Worm (Caenorhabditis elegans) whole organism, L3 larva: ENCODE measurements around the gene lin-29.

Experiments used
- R02D3.7 ChIP-seq: fragments of 150-350 bp; optimal IDR thresholded peaks from 2 replicates; lab custom pipeline; 2014; ENCODE audit warnings: missing biosample characterization, missing genetic modification characterization
- ZK546.5 ChIP-seq: sonication (generic microtip); optimal IDR thresholded peaks from 2 replicates; lab custom pipeline; 2017; ENCODE audit warnings: missing biosample characterization, missing genetic modification characterization
- ceh-28 ChIP-seq: fragments of 150-350 bp; optimal IDR thresholded peaks from 2 replicates; lab custom pipeline; 2014; ENCODE audit warnings: missing biosample characterization, missing genetic modification reagents, missing genetic modification characterization
- ceh-9 ChIP-seq: sonication (generic microtip); optimal IDR thresholded peaks from 2 replicates; lab custom pipeline; 2018; ENCODE audit warnings: missing biosample characterization, missing genetic modification characterization
- egl-27 ChIP-seq: sonication (generic microtip); optimal IDR thresholded peaks from 4 replicates; lab custom pipeline; 2017; ENCODE audit warnings: missing biosample characterization, missing genetic modification reagents, missing genetic modification characterization
- elt-1 ChIP-seq: fragments of 150-350 bp; optimal IDR thresholded peaks from 2 replicates; lab custom pipeline; 2014; ENCODE audit warnings: missing biosample characterization, missing genetic modification characterization
- elt-2 ChIP-seq: sonication (generic microtip); optimal IDR thresholded peaks from 2 replicates; lab custom pipeline; 2016; ENCODE audit warnings: missing genetic modification reagents, mild to moderate bottlenecking, missing genetic modification characterization, missing compliant biosample characterization
- elt-3 ChIP-seq, 3 experiments: fragments of 150-350 bp in 1 of 3; sonication (generic microtip) in 2 of 3; optimal IDR thresholded peaks; 2 replicates in 2 of 3; 4 replicates in 1 of 3; lab custom pipeline; 2014 to 2017; ENCODE audit warnings: missing biosample characterization in 3 of 3, missing genetic modification characterization in 3 of 3
- eor-1 ChIP-seq, 2 experiments: fragments of 150-350 bp; optimal IDR thresholded peaks; 2 replicates each; lab custom pipeline; 2014 to 2018; ENCODE audit warnings: missing biosample characterization in 2 of 2, missing genetic modification characterization in 2 of 2
- fkh-10 ChIP-seq: sonication (generic microtip); optimal IDR thresholded peaks from 2 replicates; lab custom pipeline; 2017; ENCODE audit warnings: missing biosample characterization, missing genetic modification reagents, missing genetic modification characterization
- fos-1 ChIP-seq: fragments of 150-350 bp; optimal IDR thresholded peaks from 2 replicates; lab custom pipeline; 2014; ENCODE audit warnings: missing biosample characterization, missing genetic modification characterization
- hmg-11 ChIP-seq: sonication (generic microtip); optimal IDR thresholded peaks from 2 replicates; lab custom pipeline; 2016; ENCODE audit warnings: missing genetic modification characterization, missing compliant biosample characterization
- jun-1 ChIP-seq: fragments of 150-350 bp; optimal IDR thresholded peaks from 2 replicates; lab custom pipeline; 2014; ENCODE audit warnings: missing biosample characterization, missing genetic modification reagents, missing genetic modification characterization
- mdl-1 ChIP-seq: fragments of 150-350 bp; optimal IDR thresholded peaks from 2 replicates; lab custom pipeline; 2014; ENCODE audit warnings: missing biosample characterization, missing genetic modification characterization
- nfya-1 ChIP-seq: sonication (generic microtip); optimal IDR thresholded peaks from 2 replicates; lab custom pipeline; 2017; ENCODE audit warnings: missing genetic modification characterization, mild to moderate bottlenecking, missing compliant biosample characterization, antibody characterized with exemption, moderate library complexity; ENCODE audit not compliant: insufficient read depth
- nhr-23 ChIP-seq: fragments of 150-350 bp; optimal IDR thresholded peaks from 2 replicates; lab custom pipeline; 2014; ENCODE audit warnings: missing biosample characterization, missing genetic modification reagents, missing genetic modification characterization
- nhr-237 ChIP-seq: fragments of 150-350 bp; optimal IDR thresholded peaks from 2 replicates; lab custom pipeline; 2014; ENCODE audit warnings: missing biosample characterization, missing genetic modification characterization
- nhr-76 ChIP-seq: fragments of 150-350 bp; sonication (generic microtip); optimal IDR thresholded peaks from 5 replicates; lab custom pipeline; 2014; ENCODE audit warnings: missing biosample characterization, missing genetic modification characterization
- nhr-77 ChIP-seq: fragments of 150-350 bp; optimal IDR thresholded peaks from 2 replicates; lab custom pipeline; 2014; ENCODE audit warnings: missing biosample characterization, missing genetic modification characterization
- pqm-1 ChIP-seq: fragments of 150-350 bp; optimal IDR thresholded peaks from 2 replicates; lab custom pipeline; 2017; ENCODE audit warnings: missing biosample characterization, missing genetic modification characterization, inconsistent platforms
- skn-1 ChIP-seq: fragments of 150-350 bp; optimal IDR thresholded peaks from 2 replicates; lab custom pipeline; 2014; ENCODE audit warnings: missing biosample characterization, missing genetic modification characterization
- snpc-4 ChIP-seq: fragments of 150-350 bp; optimal IDR thresholded peaks from 2 replicates; lab custom pipeline; 2014; ENCODE audit warnings: missing biosample characterization, missing genetic modification characterization
- tbx-2 ChIP-seq: sonication (generic microtip); optimal IDR thresholded peaks from 2 replicates; lab custom pipeline; 2016; ENCODE audit warnings: mild to moderate bottlenecking, missing genetic modification characterization, missing compliant biosample characterization
- unc-39 ChIP-seq: sonication (generic microtip); optimal IDR thresholded peaks from 4 replicates; lab custom pipeline; 2017; ENCODE audit warnings: missing biosample characterization, missing genetic modification characterization
- unc-62 ChIP-seq: fragments of 150-350 bp; sonication (generic microtip); optimal IDR thresholded peaks from 4 replicates; lab custom pipeline; 2014; ENCODE audit warnings: missing biosample characterization, missing genetic modification reagents, missing genetic modification characterization
- zag-1 ChIP-seq: fragments of 150-350 bp; optimal IDR thresholded peaks from 2 replicates; lab custom pipeline; 2014; ENCODE audit warnings: missing biosample characterization, missing genetic modification characterization
- ztf-11 ChIP-seq: fragments of 150-350 bp; optimal IDR thresholded peaks from 2 replicates; lab custom pipeline; 2014; ENCODE audit warnings: missing biosample characterization, missing genetic modification characterization

Gene lin-29

ce11 chrII:11868893-11869292 is 66.2 kb downstream of the lin-29 start:
- TF ChIP-seq elt-3 (tag; optimal IDR thresholded peaks at IDR 0.05; lab: Kevin White, UChicago), result no peak
- no peak for TF ChIP-seq R02D3.7 (tag; lab: Kevin White, UChicago)
- no peak for TF ChIP-seq pqm-1
- TF ChIP-seq egl-27 (tag; lab: Kevin White, UChicago), result no peak
- no peak for TF ChIP-seq fkh-10
- no peak for TF ChIP-seq elt-2 (tag; lab: Kevin White, UChicago)
- no peak for TF ChIP-seq mdl-1 (tag; lab: Kevin White, UChicago)
- TF ChIP-seq unc-39 (tag; lab: Kevin White, UChicago), result no peak
- TF ChIP-seq nhr-23 (tag; lab: Kevin White, UChicago), result no peak
- no peak for TF ChIP-seq nfya-1

- TF ChIP-seq nhr-76 (no peak), snpc-4 (tag; lab: Kevin White, UChicago) (no peak), nfya-1 (no peak), tbx-2 (tag; lab: Kevin White, UChicago) (no peak), ceh-9 (tag; lab: Kevin White, UChicago) (no peak), ZK546.5 (tag; lab: Kevin White, UChicago) (no peak), jun-1 (tag; lab: Kevin White, UChicago) (no peak), zag-1 (tag; lab: Kevin White, UChicago) (no peak), egl-27 (tag; lab: Kevin White, UChicago) (no peak), nhr-237 (tag; lab: Kevin White, UChicago) (no peak), nhr-77 (tag; lab: Kevin White, UChicago) (no peak), ceh-28 (tag; lab: Kevin White, UChicago) (no peak), hmg-11 (tag; lab: Kevin White, UChicago) (no peak), eor-1 (tag; optimal IDR thresholded peaks at IDR 0.05; lab: Kevin White, UChicago) (no peak), ztf-11 (tag; lab: Kevin White, UChicago) (no peak), unc-62 (GFP tag; lab: Kevin White, UChicago) (no peak), elt-1 (no peak), skn-1 (no peak), fos-1 (tag; lab: Kevin White, UChicago) (no peak)
Measured at ce11 chrII:11868234-11868633, 66.9 kb downstream of the lin-29 start, which contains the start of gene col-84. Gene col-84 (plus strand): TSS chrII:11868534.
